Worm (Caenorhabditis elegans): ENCODE results near the gene T14E8.2.

DNA sequence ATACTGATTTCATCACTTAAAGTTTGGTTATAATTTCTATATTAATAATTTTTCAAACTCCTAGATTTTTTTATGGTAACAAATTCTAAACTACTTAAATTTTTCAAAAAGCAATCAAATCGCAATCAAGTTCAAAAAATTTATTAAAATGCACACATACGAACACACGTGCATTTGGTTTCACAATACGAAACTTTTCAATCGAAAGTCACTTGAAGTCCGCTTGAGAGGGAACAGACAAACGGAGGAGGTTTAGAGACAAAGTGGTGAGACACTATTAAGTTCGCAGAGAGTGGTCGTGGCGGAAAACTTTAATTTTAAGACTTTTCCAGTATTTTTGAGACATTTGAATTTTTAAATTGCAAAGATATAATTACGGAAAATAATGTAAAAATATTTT is 37.1 kb upstream of the T14E8.2 start, which contains the start of gene glr-8:
- no peak for TF ChIP-seq cog-1 (tag; optimal IDR thresholded peaks at IDR 0.05)
- no peak for TF ChIP-seq T22C8.4 (GFP tag; IDR thresholded peaks at IDR 0.05)
- TF ChIP-seq ref-1 (GFP tag; conservative IDR thresholded peaks at IDR 0.05) = no peak
- TF ChIP-seq klf-2 (GFP tag; conservative IDR thresholded peaks at IDR 0.05) = no peak
- TF ChIP-seq flt-1 (GFP tag; IDR thresholded peaks at IDR 0.05) = no peak

Data from whole organism, midembryonic.